Fruit fly (Drosophila melanogaster) whole organism, embryonic: Measurements from ENCODE around the gene CG7294.

Experiments used
- Abd-B ChIP-seq: fragments of 200-800 bp; sonication (Bioruptor generic); optimal IDR thresholded peaks from 2 replicates; lab custom pipeline; 2018; ENCODE audit warnings: missing biosample characterization, mild to moderate bottlenecking, missing genetic modification characterization, moderate library complexity
- Awh ChIP-seq: fragments of 200-800 bp; sonication (Bioruptor generic); IDR thresholded peaks from 2 replicates; pipeline ENCODE4, ENCODE4 v1.3.6; 2022; ENCODE audit warnings: missing biosample characterization, missing genetic modification characterization
- B-H2 ChIP-seq: fragments of 200-800 bp; sonication (Bioruptor generic); optimal IDR thresholded peaks from 2 replicates; lab custom pipeline; 2018; ENCODE audit warnings: missing biosample characterization, mild to moderate bottlenecking, missing genetic modification characterization
- Bteb2 ChIP-seq: fragments of 200-800 bp; sonication (Bioruptor generic); optimal IDR thresholded peaks from 2 replicates; lab custom pipeline; 2016; ENCODE audit warnings: missing biosample characterization, missing genetic modification characterization
- CG10959 ChIP-seq: fragments of 200-800 bp; sonication (Bioruptor generic); IDR thresholded peaks from 2 replicates; pipeline ENCODE4 v1.3.6; 2022; ENCODE audit warnings: missing biosample characterization, missing genetic modification characterization
- CG11456 ChIP-seq: fragments of 200-800 bp; sonication (Bioruptor generic); IDR thresholded peaks from 3 replicates; pipeline ENCODE4 v1.3.6; 2022; ENCODE audit warnings: missing biosample characterization, missing genetic modification characterization
- CG11723 ChIP-seq: fragments of 200-800 bp; sonication (Bioruptor generic); optimal IDR thresholded peaks from 2 replicates; lab custom pipeline; 2017; ENCODE audit warnings: missing biosample characterization, mild to moderate bottlenecking, missing genetic modification characterization
- CG13424 ChIP-seq: fragments of 200-800 bp; sonication (Bioruptor generic); optimal IDR thresholded peaks from 2 replicates; lab custom pipeline; 2019; ENCODE audit warnings: missing biosample characterization, mild to moderate bottlenecking, missing genetic modification characterization, moderate library complexity
- CG15696 ChIP-seq: fragments of 200-800 bp; sonication (Bioruptor generic); optimal IDR thresholded peaks from 2 replicates; lab custom pipeline; 2019; ENCODE audit warnings: missing biosample characterization, mild to moderate bottlenecking, missing genetic modification characterization, moderate library complexity
- CG17328 ChIP-seq: fragments of 200-800 bp; sonication (Bioruptor generic); IDR thresholded peaks from 2 replicates; pipeline ENCODE4 v1.3.6; 2022; ENCODE audit warnings: missing biosample characterization, missing genetic modification characterization
- CG17361 ChIP-seq: fragments of 200-800 bp; sonication (Bioruptor generic); IDR thresholded peaks from 3 replicates; pipeline ENCODE4 v1.3.6; 2022; ENCODE audit warnings: missing biosample characterization, missing genetic modification characterization
- CG17802 ChIP-seq: fragments of 200-800 bp; sonication (Bioruptor generic); optimal IDR thresholded peaks from 2 replicates; lab custom pipeline; 2018; ENCODE audit warnings: missing biosample characterization, mild to moderate bottlenecking, missing genetic modification characterization, moderate library complexity
- CG17912 ChIP-seq: fragments of 200-800 bp; sonication (Bioruptor generic); optimal IDR thresholded peaks from 2 replicates; lab custom pipeline; 2018; ENCODE audit warnings: missing biosample characterization, mild to moderate bottlenecking, missing genetic modification characterization
- CG18599 ChIP-seq: fragments of 200-800 bp; sonication (Bioruptor generic); optimal IDR thresholded peaks from 3 replicates; lab custom pipeline; 2017; ENCODE audit warnings: missing biosample characterization, missing genetic modification characterization, mild to moderate bottlenecking, moderate library complexity, missing genetic modification reagents
- CG31441 ChIP-seq: fragments of 200-800 bp; sonication (Bioruptor generic); IDR thresholded peaks from 2 replicates; pipeline ENCODE4 v1.3.6; 2022; ENCODE audit warnings: missing biosample characterization, missing genetic modification characterization
- CG32772 ChIP-seq: fragments of 200-800 bp; sonication (Bioruptor generic); IDR thresholded peaks from 2 replicates; pipeline ENCODE4 v1.3.6; 2022; ENCODE audit warnings: missing biosample characterization, missing genetic modification characterization
- CG3281 ChIP-seq: fragments of 200-800 bp; sonication (Bioruptor generic); optimal IDR thresholded peaks from 3 replicates; lab custom pipeline; 2017; ENCODE audit warnings: missing biosample characterization, mild to moderate bottlenecking, missing genetic modification characterization
- CG5180 ChIP-seq: fragments of 200-800 bp; sonication (Bioruptor generic); optimal IDR thresholded peaks from 3 replicates; lab custom pipeline; 2017; ENCODE audit warnings: missing biosample characterization, missing genetic modification characterization, mild to moderate bottlenecking, moderate library complexity, missing genetic modification reagents
- CG6175 ChIP-seq: fragments of 200-800 bp; sonication (Bioruptor generic); IDR thresholded peaks from 3 replicates; pipeline ENCODE4 v1.3.6; 2022; ENCODE audit warnings: missing biosample characterization, missing genetic modification characterization
- CkIIα-i1 ChIP-seq: fragments of 200-800 bp; sonication (Bioruptor generic); IDR thresholded peaks from 2 replicates; pipeline ENCODE4 v1.3.6; 2022; ENCODE audit warnings: missing biosample characterization, missing genetic modification characterization
- D19B ChIP-seq: fragments of 200-800 bp; sonication (Bioruptor generic); optimal IDR thresholded peaks from 2 replicates; lab custom pipeline; 2017; ENCODE audit warnings: missing biosample characterization, mild to moderate bottlenecking, missing genetic modification characterization
- Fer3 ChIP-seq: fragments of 200-800 bp; sonication (Bioruptor generic); optimal IDR thresholded peaks from 2 replicates; lab custom pipeline; 2018; ENCODE audit warnings: missing biosample characterization, mild to moderate bottlenecking, missing genetic modification characterization, moderate library complexity
- HLH54F ChIP-seq: fragments of 200-800 bp; sonication (Bioruptor generic); optimal IDR thresholded peaks from 3 replicates; lab custom pipeline; 2016; ENCODE audit warnings: missing biosample characterization, missing genetic modification characterization
- Hsf ChIP-seq: fragments of 200-800 bp; sonication (Bioruptor generic); optimal IDR thresholded peaks from 3 replicates; lab custom pipeline; 2016; ENCODE audit warnings: missing biosample characterization, missing genetic modification characterization
- Lim3 ChIP-seq: fragments of 200-800 bp; sonication (Bioruptor generic); IDR thresholded peaks from 2 replicates; pipeline ENCODE4 v1.3.6; 2022; ENCODE audit warnings: missing biosample characterization, missing genetic modification characterization
- Ravus ChIP-seq: fragments of 200-800 bp; sonication (Bioruptor generic); IDR thresholded peaks from 2 replicates; pipeline ENCODE4 v1.3.6; 2022; ENCODE audit warnings: missing biosample characterization, missing genetic modification characterization
- Sox102F ChIP-seq: fragments of 200-800 bp; sonication (Bioruptor generic); optimal IDR thresholded peaks from 2 replicates; lab custom pipeline; 2018; ENCODE audit warnings: missing biosample characterization, mild to moderate bottlenecking, missing genetic modification characterization, moderate library complexity
- az2 ChIP-seq: fragments of 200-800 bp; sonication (Bioruptor generic); optimal IDR thresholded peaks from 3 replicates; lab custom pipeline; 2016; ENCODE audit warnings: missing biosample characterization, missing genetic modification characterization
- bbx ChIP-seq: fragments of 200-800 bp; sonication (Bioruptor generic); IDR thresholded peaks from 2 replicates; pipeline ENCODE4 v1.3.6; 2022; ENCODE audit warnings: missing biosample characterization, missing genetic modification characterization; ENCODE audit not compliant: partially characterized antibody
- bigmax ChIP-seq: fragments of 200-800 bp; sonication (Bioruptor generic); optimal IDR thresholded peaks from 2 replicates; lab custom pipeline; 2018; ENCODE audit warnings: missing biosample characterization, mild to moderate bottlenecking, missing genetic modification characterization
- caup ChIP-seq: fragments of 200-800 bp; sonication (Bioruptor generic); optimal IDR thresholded peaks from 3 replicates; lab custom pipeline; 2017; ENCODE audit warnings: missing biosample characterization, mild to moderate bottlenecking, missing genetic modification characterization, moderate library complexity; ENCODE audit not compliant: severe bottlenecking
- chn ChIP-seq: fragments of 200-800 bp; sonication (Bioruptor generic); optimal IDR thresholded peaks from 2 replicates; lab custom pipeline; 2016; ENCODE audit warnings: missing biosample characterization, missing genetic modification characterization
- cwo ChIP-seq: fragments of 200-800 bp; sonication (Bioruptor generic); optimal IDR thresholded peaks from 3 replicates; lab custom pipeline; 2017; ENCODE audit warnings: missing biosample characterization, missing genetic modification characterization, mild to moderate bottlenecking, moderate library complexity, missing genetic modification reagents
- dmrt11E ChIP-seq: fragments of 200-800 bp; sonication (Bioruptor generic); optimal IDR thresholded peaks from 3 replicates; lab custom pipeline; 2018; ENCODE audit warnings: missing biosample characterization, mild to moderate bottlenecking, missing genetic modification characterization, moderate library complexity
- exex ChIP-seq: fragments of 200-800 bp; sonication (Bioruptor generic); optimal IDR thresholded peaks from 4 replicates; lab custom pipeline; 2018; ENCODE audit warnings: missing biosample characterization, mild to moderate bottlenecking, missing genetic modification characterization, moderate library complexity
- grau ChIP-seq: fragments of 200-800 bp; optimal IDR thresholded peaks from 3 replicates; lab custom pipeline; 2019; ENCODE audit warnings: missing biosample characterization, mild to moderate bottlenecking, missing genetic modification characterization, moderate library complexity
- grn ChIP-seq: fragments of 200-800 bp; sonication (Bioruptor generic); optimal IDR thresholded peaks from 3 replicates; lab custom pipeline; 2017; ENCODE audit warnings: missing biosample characterization, missing genetic modification characterization
- jing ChIP-seq: fragments of 200-800 bp; sonication (Bioruptor generic); optimal IDR thresholded peaks from 2 replicates; lab custom pipeline; 2018; ENCODE audit warnings: missing biosample characterization, mild to moderate bottlenecking, missing genetic modification characterization
- mirr ChIP-seq: fragments of 200-800 bp; sonication (Bioruptor generic); optimal IDR thresholded peaks from 3 replicates; lab custom pipeline; 2018; ENCODE audit warnings: missing biosample characterization, mild to moderate bottlenecking, missing genetic modification characterization
- nau ChIP-seq: fragments of 200-800 bp; sonication (Bioruptor generic); optimal IDR thresholded peaks from 3 replicates; lab custom pipeline; 2017; ENCODE audit warnings: missing biosample characterization, mild to moderate bottlenecking, missing genetic modification characterization, missing genetic modification reagents
- pb ChIP-seq: fragments of 200-800 bp; sonication (Bioruptor generic); optimal IDR thresholded peaks from 3 replicates; lab custom pipeline; 2016; ENCODE audit warnings: missing biosample characterization, missing genetic modification characterization
- repo ChIP-seq: fragments of 200-800 bp; sonication (Bioruptor generic); optimal IDR thresholded peaks from 2 replicates; lab custom pipeline; 2016; ENCODE audit warnings: missing biosample characterization, missing genetic modification characterization
- schlank ChIP-seq: fragments of 200-800 bp; sonication (Bioruptor generic); optimal IDR thresholded peaks from 2 replicates; lab custom pipeline; 2018; ENCODE audit warnings: missing biosample characterization, mild to moderate bottlenecking, missing genetic modification characterization
- sens ChIP-seq: fragments of 200-800 bp; sonication (Bioruptor generic); peaks from one replicate; lab custom pipeline; 2016; ENCODE audit warnings: missing biosample characterization, missing genetic modification characterization
- sens-2 ChIP-seq: fragments of 200-800 bp; sonication (Bioruptor generic); IDR thresholded peaks from 2 replicates; pipeline ENCODE4 v1.3.6; 2022; ENCODE audit warnings: missing biosample characterization, missing genetic modification characterization
- sob ChIP-seq: fragments of 200-800 bp; sonication (Bioruptor generic); IDR thresholded peaks from 2 replicates; pipeline ENCODE4 v1.3.6; 2022; ENCODE audit warnings: missing biosample characterization, missing genetic modification characterization
- tx ChIP-seq: fragments of 200-800 bp; sonication (Bioruptor generic); optimal IDR thresholded peaks from 2 replicates; lab custom pipeline; 2016; ENCODE audit warnings: missing biosample characterization, missing genetic modification characterization
- vvl ChIP-seq: fragments of 200-800 bp; sonication (Bioruptor generic); IDR thresholded peaks from 2 replicates; pipeline ENCODE4 v1.3.6; 2022; ENCODE audit warnings: missing biosample characterization, missing genetic modification characterization

CG7294 gene

DNA sequence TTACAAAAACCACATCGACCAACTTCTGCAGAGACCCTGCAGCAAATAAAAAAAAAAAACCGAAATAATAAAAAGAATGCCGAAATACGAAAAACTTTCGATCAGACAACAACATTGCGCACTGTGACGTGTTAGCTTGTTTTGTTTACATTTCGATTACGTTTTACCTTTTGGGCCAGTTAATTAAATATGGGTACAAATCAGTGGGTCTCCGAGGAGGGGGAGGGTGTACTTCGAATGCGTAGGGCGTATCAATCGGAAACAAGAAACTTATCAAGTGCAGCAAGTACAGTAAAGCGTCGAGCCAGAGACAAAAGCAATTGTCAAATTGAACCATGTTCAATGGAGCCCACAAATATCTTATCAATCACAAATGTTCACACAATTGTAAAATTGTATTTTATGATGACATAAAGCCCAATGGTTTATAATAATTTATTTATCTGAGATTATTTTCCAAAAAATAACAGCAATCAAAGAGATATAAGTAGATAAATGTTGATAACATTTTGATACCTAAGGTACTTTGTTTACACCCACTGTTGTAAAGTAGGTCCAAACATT is 12.5 kb upstream of the CG7294 start, which contains the start of gene Lip1:
Gene Lip1, minus strand, starts transcription at position 46 of the 564 bp plus-strand sequence.
- no peak for TF ChIP-seq CG17802 (tag; lab: Kevin White, UChicago)
- no peak for TF ChIP-seq pb (GFP tag; lab: Kevin White, UChicago)
- peak; percentile 2 for TF ChIP-seq caup (GFP tag; lab: Kevin White, UChicago)
- TF ChIP-seq sens (GFP tag; lab: Kevin White, UChicago), result peak; percentile 53
- TF ChIP-seq grn (GFP tag; lab: Kevin White, UChicago), result peak; percentile 6
- no peak for TF ChIP-seq sens-2 (GFP tag; lab: Robert Waterston, UW)
- peak; percentile 9 for TF ChIP-seq CG5180
- TF ChIP-seq CG11723 (GFP tag; lab: Kevin White, UChicago), result no peak
- 0 out of 2 replicates have a peak, but pooled peaks have one; percentile 18 for TF ChIP-seq vvl (GFP tag; lab: Robert Waterston, UW)
- TF ChIP-seq exex (tag; lab: Kevin White, UChicago), result peak; percentile 45
- peak; percentile 73; the same call in 1 of the 2 replicates for TF ChIP-seq Lim3
- TF ChIP-seq grau (tag; lab: Kevin White, UChicago), result peak; percentile 55
- TF ChIP-seq mirr, result peak; percentile 69

DNA sequence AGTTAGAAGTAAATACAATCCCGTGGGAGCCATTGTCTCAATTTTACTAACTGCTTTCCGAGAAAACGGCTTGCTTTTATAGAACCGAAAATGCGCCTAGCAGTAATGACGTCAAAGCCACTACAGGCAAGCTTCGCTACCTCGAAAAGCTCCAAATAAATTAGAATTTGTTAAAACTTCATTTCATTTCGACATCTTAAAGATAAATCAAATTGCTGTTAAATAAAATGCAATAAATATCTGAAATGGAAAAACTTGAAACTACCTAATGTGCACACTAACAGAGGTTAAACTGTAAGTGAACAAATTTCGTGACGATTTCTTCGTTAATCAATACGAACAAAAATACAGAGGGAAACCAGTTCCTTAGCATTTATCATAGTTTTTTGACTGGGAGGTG is 8.9 kb upstream of the CG7294 start, which contains the start of gene CG7300:
Gene CG7300, minus strand, starts transcription at position 52 of the 400 bp plus-strand sequence.
- peak; percentile 21 for TF ChIP-seq HLH54F
- peak; percentile 56 for TF ChIP-seq sob (GFP tag; lab: Robert Waterston, UW)
- TF ChIP-seq CG32772 (GFP tag; lab: Robert Waterston, UW), result peak; percentile 55
- TF ChIP-seq CG13424 (tag; lab: Kevin White, UChicago), result peak; percentile 40
- TF ChIP-seq nau (GFP tag; lab: Kevin White, UChicago), result no peak
- TF ChIP-seq Fer3 (tag; lab: Kevin White, UChicago), result peak; percentile 62
- peak; percentile 80 for TF ChIP-seq sens (GFP tag; lab: Kevin White, UChicago)
- TF ChIP-seq az2, result peak; percentile 31
- TF ChIP-seq bbx (GFP tag; lab: Robert Waterston, UW), result no peak
- TF ChIP-seq schlank (tag; lab: Kevin White, UChicago), result peak; percentile 8
- peak; percentile 68 for TF ChIP-seq Bteb2 (GFP tag; lab: Kevin White, UChicago)
- no peak for TF ChIP-seq repo (GFP tag; lab: Kevin White, UChicago)
- peak; percentile 24 for TF ChIP-seq dmrt11E (tag; lab: Kevin White, UChicago)
- TF ChIP-seq Abd-B (GFP tag; lab: Kevin White, UChicago), result peak; percentile 20
- 0 out of 3 replicates have a peak, but pooled peaks have one; percentile 17 for TF ChIP-seq CG6175 (GFP tag; lab: Robert Waterston, UW)
- peak; percentile 7 for TF ChIP-seq pb (GFP tag; lab: Kevin White, UChicago)
- TF ChIP-seq CG10959 (GFP tag; lab: Robert Waterston, UW), result no peak
- no peak for TF ChIP-seq B-H2 (GFP tag; lab: Kevin White, UChicago)
- TF ChIP-seq Hsf, result peak; percentile 45
- TF ChIP-seq CG17361 (GFP tag; lab: Robert Waterston, UW), result peak; percentile 54; the same call in 2 of the 3 replicates
- peak; percentile 17 for TF ChIP-seq chn (GFP tag; lab: Kevin White, UChicago)
- TF ChIP-seq D19B (GFP tag; lab: Kevin White, UChicago), result peak; percentile 11
- peak; percentile 76 for TF ChIP-seq CG11456 (GFP tag; lab: Robert Waterston, UW)
- peak; percentile 45 for TF ChIP-seq caup (GFP tag; lab: Kevin White, UChicago)
- no peak for TF ChIP-seq CG17912 (GFP tag; lab: Kevin White, UChicago)
- TF ChIP-seq CkIIα-i1 (GFP tag; lab: Robert Waterston, UW), result no peak
- TF ChIP-seq CG18599, result peak; percentile 58
- TF ChIP-seq Ravus (GFP tag; lab: Robert Waterston, UW), result peak; percentile 26; the same call in 1 of the 2 replicates
- no peak for TF ChIP-seq CG15696 (tag; lab: Kevin White, UChicago)
- TF ChIP-seq cwo (GFP tag; lab: Kevin White, UChicago), result peak; percentile 48
- peak; percentile 59 for TF ChIP-seq Awh
- peak; percentile 49 for TF ChIP-seq CG17328 (GFP tag; lab: Robert Waterston, UW)
- TF ChIP-seq bigmax (GFP tag; lab: Kevin White, UChicago), result no peak
- TF ChIP-seq CG31441 (GFP tag; lab: Robert Waterston, UW), result peak; percentile 51
- peak; percentile 64 for TF ChIP-seq CG3281 (GFP tag; lab: Kevin White, UChicago)
- TF ChIP-seq jing (GFP tag; lab: Kevin White, UChicago), result peak; percentile 17
- TF ChIP-seq Sox102F (GFP tag; lab: Kevin White, UChicago), result peak; percentile 64
- no peak for TF ChIP-seq tx
